Worm (Caenorhabditis elegans) whole organism, L2 larva: ENCODE results near the gene rab-33.
A peak's percentile ranks its signal among the peaks of the same experiment; 100 is the strongest.

ENCODE experiments used
- C34F6.9 ChIP-seq: fragments of 150-350 bp; optimal IDR thresholded peaks from 2 replicates; lab custom pipeline; 2014; ENCODE audit warnings: missing biosample characterization, missing genetic modification characterization
- F13H6.1 ChIP-seq: sonication (generic microtip); optimal IDR thresholded peaks from 2 replicates; lab custom pipeline; 2016; ENCODE audit warnings: missing genetic modification characterization, missing compliant biosample characterization
- R02D3.7 ChIP-seq: fragments of 150-350 bp; optimal IDR thresholded peaks from 2 replicates; lab custom pipeline; 2014; ENCODE audit warnings: missing biosample characterization, missing genetic modification characterization
- Y55F3AM.14 ChIP-seq: fragments of 200-800 bp; sonication (Bioruptor generic); optimal IDR thresholded peaks from 2 replicates; lab custom pipeline; 2018; ENCODE audit warnings: mild to moderate bottlenecking, missing genetic modification characterization, missing compliant biosample characterization
- ZK546.5 ChIP-seq: sonication (generic microtip); optimal IDR thresholded peaks from 2 replicates; lab custom pipeline; 2017; ENCODE audit warnings: missing biosample characterization, missing genetic modification characterization
- alr-1 ChIP-seq: fragments of 150-350 bp; optimal IDR thresholded peaks from 2 replicates; lab custom pipeline; 2014; ENCODE audit warnings: missing biosample characterization, missing genetic modification characterization
- aly-2 ChIP-seq: fragments of 150-350 bp; optimal IDR thresholded peaks from 2 replicates; lab custom pipeline; 2014; ENCODE audit warnings: missing biosample characterization, missing genetic modification characterization
- ama-1 ChIP-seq: fragments of 150-350 bp; optimal IDR thresholded peaks from 2 replicates; lab custom pipeline; 2018; ENCODE audit warnings: inconsistent platforms
- blmp-1 ChIP-seq: sonication (generic microtip); optimal IDR thresholded peaks from 2 replicates; lab custom pipeline; 2017; ENCODE audit warnings: missing genetic modification characterization, mild to moderate bottlenecking, missing compliant biosample characterization, antibody characterized with exemption, moderate library complexity; ENCODE audit not compliant: insufficient read depth
- ceh-16 ChIP-seq: fragments of 150-350 bp; optimal IDR thresholded peaks from 2 replicates; lab custom pipeline; 2014; ENCODE audit warnings: missing biosample characterization, missing genetic modification characterization
- ceh-82 ChIP-seq: fragments of 150-350 bp; optimal IDR thresholded peaks from 2 replicates; lab custom pipeline; 2014; ENCODE audit warnings: missing biosample characterization, missing genetic modification characterization
- crh-2 ChIP-seq: sonication (generic microtip); optimal IDR thresholded peaks from 2 replicates; lab custom pipeline; 2017; ENCODE audit warnings: missing biosample characterization, missing genetic modification characterization
- dmd-4 ChIP-seq: sonication (generic microtip); optimal IDR thresholded peaks from 2 replicates; lab custom pipeline; 2017; ENCODE audit warnings: missing biosample characterization, missing genetic modification characterization
- egl-27 ChIP-seq: sonication (generic microtip); optimal IDR thresholded peaks from 3 replicates; lab custom pipeline; 2017; ENCODE audit warnings: missing biosample characterization, missing genetic modification reagents, missing genetic modification characterization
- elt-1 ChIP-seq: fragments of 150-350 bp; optimal IDR thresholded peaks from 2 replicates; lab custom pipeline; 2014; ENCODE audit warnings: missing biosample characterization, missing genetic modification characterization
- elt-3 ChIP-seq: sonication (generic microtip); optimal IDR thresholded peaks from 2 replicates; lab custom pipeline; 2017; ENCODE audit warnings: missing biosample characterization, missing genetic modification characterization
- fos-1 ChIP-seq: fragments of 150-350 bp; optimal IDR thresholded peaks from 2 replicates; lab custom pipeline; 2014; ENCODE audit warnings: missing biosample characterization, missing genetic modification characterization
- gmeb-1 ChIP-seq: fragments of 150-350 bp; optimal IDR thresholded peaks from 2 replicates; lab custom pipeline; 2014; ENCODE audit warnings: missing biosample characterization, missing genetic modification characterization
- lin-11 ChIP-seq: fragments of 150-350 bp; sonication (generic microtip); optimal IDR thresholded peaks from 2 replicates; lab custom pipeline; 2014; ENCODE audit warnings: missing biosample characterization, missing genetic modification characterization, inconsistent platforms, mixed read lengths
- lin-13 ChIP-seq: fragments of 150-350 bp; optimal IDR thresholded peaks from 2 replicates; lab custom pipeline; 2014; ENCODE audit warnings: missing biosample characterization, missing genetic modification reagents, missing genetic modification characterization
- lin-39 ChIP-seq: fragments of 150-350 bp; optimal IDR thresholded peaks from 2 replicates; lab custom pipeline; 2014; ENCODE audit warnings: missing biosample characterization, missing genetic modification reagents, missing genetic modification characterization
- lsy-2 ChIP-seq, 2 experiments: fragments of 150-350 bp in 1 of 2; sonication (generic microtip) in 1 of 2; optimal IDR thresholded peaks; 2 replicates each; lab custom pipeline; 2014 to 2017; ENCODE audit warnings: missing biosample characterization in 2 of 2, missing genetic modification characterization in 2 of 2
- mab-5 ChIP-seq: fragments of 150-350 bp; optimal IDR thresholded peaks from 2 replicates; lab custom pipeline; 2014; ENCODE audit warnings: missing biosample characterization, missing genetic modification characterization
- mbf-1 ChIP-seq: sonication (generic microtip); optimal IDR thresholded peaks from 2 replicates; lab custom pipeline; 2017; ENCODE audit warnings: missing biosample characterization, missing genetic modification characterization
- mdl-1 ChIP-seq, 2 experiments: fragments of 150-350 bp in 1 of 2; sonication (generic microtip) in 1 of 2; optimal IDR thresholded peaks; 2 replicates each; lab custom pipeline; 2017; ENCODE audit warnings: missing biosample characterization in 2 of 2, missing genetic modification characterization in 2 of 2
- nhr-10 ChIP-seq: sonication (generic microtip); optimal IDR thresholded peaks from 2 replicates; lab custom pipeline; 2017; ENCODE audit warnings: missing biosample characterization, missing genetic modification characterization
- nhr-11 ChIP-seq: fragments of 150-350 bp; optimal IDR thresholded peaks from 2 replicates; lab custom pipeline; 2014; ENCODE audit warnings: missing biosample characterization, missing genetic modification characterization
- nhr-12 ChIP-seq: fragments of 150-350 bp; optimal IDR thresholded peaks from 2 replicates; lab custom pipeline; 2014; ENCODE audit warnings: missing biosample characterization, missing genetic modification characterization
- nhr-129 ChIP-seq: fragments of 150-350 bp; optimal IDR thresholded peaks from 2 replicates; lab custom pipeline; 2014; ENCODE audit warnings: missing biosample characterization, missing genetic modification characterization
- nhr-21 ChIP-seq: fragments of 150-350 bp; optimal IDR thresholded peaks from 2 replicates; lab custom pipeline; 2014; ENCODE audit warnings: missing biosample characterization, missing genetic modification characterization
- nhr-23 ChIP-seq: fragments of 150-350 bp; optimal IDR thresholded peaks from 2 replicates; lab custom pipeline; 2014; ENCODE audit warnings: missing biosample characterization, missing genetic modification reagents, missing genetic modification characterization
- nhr-237 ChIP-seq: fragments of 150-350 bp; optimal IDR thresholded peaks from 2 replicates; lab custom pipeline; 2014; ENCODE audit warnings: missing biosample characterization, missing genetic modification characterization
- nhr-25 ChIP-seq: fragments of 150-350 bp; sonication (generic microtip); optimal IDR thresholded peaks from 3 replicates; lab custom pipeline; 2014; ENCODE audit warnings: missing biosample characterization, missing genetic modification characterization
- nhr-6 ChIP-seq: fragments of 150-350 bp; optimal IDR thresholded peaks from 2 replicates; lab custom pipeline; 2014; ENCODE audit warnings: missing biosample characterization, missing genetic modification characterization
- nhr-77 ChIP-seq: fragments of 150-350 bp; optimal IDR thresholded peaks from 2 replicates; lab custom pipeline; 2014; ENCODE audit warnings: missing biosample characterization, missing genetic modification characterization
- peb-1 ChIP-seq: fragments of 150-350 bp; optimal IDR thresholded peaks from 2 replicates; lab custom pipeline; 2014; ENCODE audit warnings: missing biosample characterization, missing genetic modification characterization
- sem-4 ChIP-seq: fragments of 150-350 bp; optimal IDR thresholded peaks from 2 replicates; lab custom pipeline; 2014; ENCODE audit warnings: missing biosample characterization, missing genetic modification reagents, missing genetic modification characterization
- skn-1 ChIP-seq: sonication (generic microtip); optimal IDR thresholded peaks from 2 replicates; lab custom pipeline; 2017; ENCODE audit warnings: missing biosample characterization, missing genetic modification characterization
- sma-3 ChIP-seq: sonication (generic microtip); optimal IDR thresholded peaks from 2 replicates; lab custom pipeline; 2016; ENCODE audit warnings: missing genetic modification reagents, missing genetic modification characterization, missing compliant biosample characterization
- sma-9 ChIP-seq, 2 experiments: fragments of 150-350 bp in 1 of 2; sonication (generic microtip) in 1 of 2; optimal IDR thresholded peaks; 2 replicates each; lab custom pipeline; 2014 to 2016; ENCODE audit warnings: missing genetic modification characterization in 2 of 2, mild to moderate bottlenecking in 1 of 2, missing biosample characterization in 1 of 2, missing compliant biosample characterization in 1 of 2, missing genetic modification reagents in 1 of 2, moderate library complexity in 1 of 2
- snpc-4 ChIP-seq: fragments of 150-350 bp; optimal IDR thresholded peaks from 2 replicates; lab custom pipeline; 2014; ENCODE audit warnings: missing biosample characterization, missing genetic modification characterization
- unc-39 ChIP-seq: fragments of 150-350 bp; optimal IDR thresholded peaks from 2 replicates; lab custom pipeline; 2014; ENCODE audit warnings: missing biosample characterization, missing genetic modification characterization
- unc-55 ChIP-seq: fragments of 150-350 bp; sonication (generic microtip); optimal IDR thresholded peaks from 3 replicates; lab custom pipeline; 2014; ENCODE audit warnings: missing biosample characterization, missing genetic modification reagents, missing genetic modification characterization
- unc-62 ChIP-seq: fragments of 150-350 bp; optimal IDR thresholded peaks from 2 replicates; lab custom pipeline; 2014; ENCODE audit warnings: missing biosample characterization, missing genetic modification reagents, missing genetic modification characterization
- zag-1 ChIP-seq: fragments of 150-350 bp; optimal IDR thresholded peaks from 2 replicates; lab custom pipeline; 2014; ENCODE audit warnings: missing biosample characterization, missing genetic modification characterization
- ztf-1 ChIP-seq: fragments of 200-800 bp; sonication (Bioruptor generic); conservative IDR thresholded peaks from 2 replicates; pipeline ENCODE4 v1.3.6; 2022; ENCODE audit warnings: missing genetic modification characterization, missing compliant biosample characterization
- ztf-11 ChIP-seq: sonication (generic microtip); optimal IDR thresholded peaks from 2 replicates; lab custom pipeline; 2017; ENCODE audit warnings: missing biosample characterization, missing genetic modification characterization
- ztf-4 ChIP-seq: fragments of 150-350 bp; optimal IDR thresholded peaks from 2 replicates; lab custom pipeline; 2014; ENCODE audit warnings: missing biosample characterization, missing genetic modification characterization

rab-33 gene

DNA sequence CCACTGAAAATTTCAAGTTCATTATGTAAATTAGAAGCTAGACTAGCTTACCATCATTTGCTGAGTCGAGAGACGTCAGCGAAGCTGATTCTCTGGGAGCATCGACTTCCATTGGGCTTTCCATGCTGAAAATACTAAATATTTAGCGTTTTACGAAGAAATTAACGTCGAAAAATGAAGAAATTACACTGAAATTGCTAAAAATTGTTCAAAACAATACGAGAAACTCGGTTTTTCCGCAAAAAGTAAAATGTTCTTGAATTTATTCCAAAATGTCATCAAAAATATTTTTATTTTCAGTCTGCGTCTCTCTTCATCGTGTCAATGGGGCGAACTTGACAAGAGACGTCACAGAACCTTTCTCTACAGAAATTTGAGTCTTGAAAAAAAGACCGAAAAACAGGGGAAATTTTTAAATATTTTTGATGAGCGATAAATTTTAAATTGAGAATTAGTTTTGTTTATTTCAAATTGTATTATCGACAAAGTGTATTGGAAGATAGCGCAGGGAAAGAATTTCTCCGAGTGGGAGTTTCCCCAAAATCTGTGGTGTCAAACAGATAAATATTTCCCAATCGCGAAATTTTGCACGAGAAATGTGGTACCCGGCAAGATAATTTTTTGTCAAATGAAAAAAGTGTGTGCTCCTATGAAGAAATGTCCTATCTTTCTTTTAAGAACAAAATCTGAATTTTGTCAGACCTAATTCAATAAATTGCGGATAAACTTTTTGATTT lies 43.1 kb downstream of the rab-33 start, which contains the start of gene ecps-1:
Gene ecps-1 (minus strand): TSS at position 125 of the 737 bp plus-strand sequence.
- TF ChIP-seq elt-1 (no peak), gmeb-1 (tag; lab: Kevin White, UChicago) (peak; percentile 84), elt-3 (tag; lab: Kevin White, UChicago) (no peak), lin-39 (tag; lab: Kevin White, UChicago) (no peak), nhr-129 (tag; lab: Kevin White, UChicago) (peak; percentile 81), skn-1 (tag; lab: Kevin White, UChicago) (peak; percentile 95), dmd-4 (tag; lab: Kevin White, UChicago) (no peak), nhr-25 (no peak), nhr-12 (no peak), peb-1 (no peak), nhr-11 (peak; percentile 11), mab-5 (peak; percentile 88), nhr-23 (tag; lab: Kevin White, UChicago) (no peak), nhr-10 (tag; lab: Kevin White, UChicago) (no peak), ceh-82 (tag; lab: Kevin White, UChicago) (no peak), crh-2 (tag; lab: Kevin White, UChicago) (peak; percentile 95), unc-55 (GFP tag; lab: Kevin White, UChicago) (peak; percentile 96), sma-3 (GFP tag; lab: Kevin White, UChicago) (peak; percentile 96), ZK546.5 (tag; lab: Kevin White, UChicago) (peak; percentile 58), fos-1 (peak; percentile 80), C34F6.9 (tag; lab: Kevin White, UChicago) (peak; percentile 97), blmp-1 (tag; lab: Kevin White, UChicago) (peak; percentile 24), mdl-1 (tag; optimal IDR thresholded peaks at IDR 0.05; lab: Kevin White, UChicago) (peak; percentile 1 to 4), unc-39 (tag; lab: Kevin White, UChicago) (no peak), sma-9 (GFP tag; optimal IDR thresholded peaks at IDR 0.05; lab: Kevin White, UChicago) (peak; percentile 90), sma-9 (tag; optimal IDR thresholded peaks at IDR 0.05; lab: Kevin White, UChicago) (no peak), lsy-2 (tag; optimal IDR thresholded peaks at IDR 0.05; lab: Kevin White, UChicago) (peak; percentile 70 to 93), lin-11 (tag; lab: Kevin White, UChicago) (no peak), snpc-4 (peak; percentile 50), zag-1 (tag; lab: Kevin White, UChicago) (peak; percentile 48), lin-13 (no peak), Y55F3AM.14 (GFP tag; lab: Kevin White, UChicago) (no peak), R02D3.7 (tag; lab: Kevin White, UChicago) (peak; percentile 41), egl-27 (tag; lab: Kevin White, UChicago) (peak; percentile 57), ama-1 (no peak), alr-1 (tag; lab: Kevin White, UChicago) (no peak), aly-2 (tag; lab: Kevin White, UChicago) (no peak), sem-4 (peak; percentile 82), ceh-16 (tag; lab: Kevin White, UChicago) (no peak), ztf-4 (tag; lab: Kevin White, UChicago) (no peak), nhr-21 (tag; lab: Kevin White, UChicago) (peak; percentile 81), nhr-237 (peak; percentile 46), nhr-6 (tag; lab: Kevin White, UChicago) (peak; percentile 83), unc-62 (GFP tag; lab: Kevin White, UChicago) (no peak), nhr-77 (tag; lab: Kevin White, UChicago) (peak; percentile 41), ztf-11 (tag; lab: Kevin White, UChicago) (no peak), F13H6.1 (tag; lab: Kevin White, UChicago) (peak; percentile 77), ztf-1 (GFP tag; lab: Robert Waterston, UW) (no peak), mbf-1 (tag; lab: Kevin White, UChicago) (no peak)
